Fruit fly (Drosophila melanogaster) whole organism: ENCODE results near the gene Pex12.

Source experiments
- Dll ChIP-seq: fragments of >200 bp; optimal IDR thresholded peaks from 2 replicates; lab custom pipeline; 2017
- EcR ChIP-seq, 2 experiments: fragments of >200 bp; optimal IDR thresholded peaks; 2 replicates each; lab custom pipeline; 2017; ENCODE audit warnings: missing biosample characterization in 2 of 2, missing genetic modification characterization in 2 of 2, missing genetic modification reagents in 2 of 2
- pan ChIP-seq: fragments of >200 bp; optimal IDR thresholded peaks from 2 replicates; lab custom pipeline; 2017
- psq ChIP-seq: fragments of >200 bp; optimal IDR thresholded peaks from 2 replicates; lab custom pipeline; 2017
- usp ChIP-seq: fragments of >200 bp; optimal IDR thresholded peaks from 2 replicates; lab custom pipeline; 2017; ENCODE audit warnings: missing biosample characterization, missing genetic modification characterization, mixed read lengths

DNA sequence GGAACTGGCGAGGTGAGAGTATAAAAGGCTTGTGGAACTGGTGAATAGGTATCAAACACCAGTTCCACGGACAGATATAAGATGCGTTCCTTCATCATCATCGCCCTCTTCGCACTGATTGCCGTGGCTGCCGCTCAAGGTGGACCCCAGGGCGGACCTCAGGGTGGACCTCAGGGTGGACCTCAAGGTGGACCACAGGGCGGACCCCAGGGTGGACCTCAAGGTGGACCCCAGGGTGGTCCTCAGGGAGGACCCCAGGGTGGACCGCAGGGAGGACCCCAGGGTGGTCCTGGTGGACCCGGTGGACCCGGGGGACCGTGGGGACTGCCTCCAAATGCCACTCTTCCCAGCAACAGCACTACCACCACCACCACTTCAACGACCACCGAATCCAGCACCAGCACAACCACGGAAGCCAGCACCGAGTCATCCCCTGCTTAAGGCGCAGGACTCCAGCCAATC is 36.6 kb upstream of the Pex12 start, which contains the start of gene CG13947:
- TF ChIP-seq pan (lab: Kevin White, UChicago) (no peak), usp (GFP tag; lab: Kevin White, UChicago) (no peak), Dll (lab: Kevin White, UChicago) (no peak), psq (lab: Kevin White, UChicago) (no peak), EcR (GFP tag; optimal IDR thresholded peaks at IDR 0.05; lab: Kevin White, UChicago) (no peak)
